Fruit fly (Drosophila melanogaster) whole organism, embryonic: ENCODE results near the gene Arc42.
A peak's percentile ranks its signal among the peaks of the same experiment; 100 is the strongest.

Source experiments
- Abd-B ChIP-seq: fragments of 200-800 bp; sonication (Bioruptor generic); optimal IDR thresholded peaks from 2 replicates; lab custom pipeline; 2018; ENCODE audit warnings: missing biosample characterization, mild to moderate bottlenecking, missing genetic modification characterization, moderate library complexity
- Ada2b ChIP-seq: fragments of 200-800 bp; sonication (Bioruptor generic); IDR thresholded peaks from 2 replicates; pipeline ENCODE4 v1.3.6; 2022; ENCODE audit warnings: missing biosample characterization, missing genetic modification characterization
- Antp ChIP-seq: fragments of 200-800 bp; sonication (Bioruptor generic); optimal IDR thresholded peaks from 3 replicates; lab custom pipeline; 2016; ENCODE audit warnings: missing biosample characterization, missing genetic modification characterization
- Atf3 ChIP-seq: fragments of 200-800 bp; sonication (Bioruptor generic); optimal IDR thresholded peaks from 3 replicates; lab custom pipeline; 2016; ENCODE audit warnings: missing biosample characterization, missing genetic modification characterization
- BEAF-32 ChIP-seq: fragments of 200-800 bp; sonication (Bioruptor generic); optimal IDR thresholded peaks from 3 replicates; lab custom pipeline; 2017; ENCODE audit warnings: missing biosample characterization, missing genetic modification characterization, mild to moderate bottlenecking, moderate library complexity, missing genetic modification reagents
- Bgb ChIP-seq: fragments of 200-800 bp; sonication (Bioruptor generic); IDR thresholded peaks from 2 replicates; pipeline ENCODE4 v1.3.6; 2022; ENCODE audit warnings: missing biosample characterization, missing genetic modification characterization; ENCODE audit not compliant: partially characterized antibody
- CG10321 ChIP-seq: fragments of 200-800 bp; sonication (Bioruptor generic); IDR thresholded peaks from 2 replicates; pipeline ENCODE4 v1.3.6; 2022; ENCODE audit warnings: missing biosample characterization, missing genetic modification characterization
- CG11085 ChIP-seq: fragments of 200-800 bp; sonication (Bioruptor generic); IDR thresholded peaks from 2 replicates; pipeline ENCODE4 v1.3.6; 2022; ENCODE audit warnings: missing biosample characterization, missing genetic modification characterization
- CG14667 ChIP-seq: fragments of 200-800 bp; sonication (Bioruptor generic); IDR thresholded peaks from 2 replicates; pipeline ENCODE4 v1.3.6; 2022; ENCODE audit warnings: missing biosample characterization, missing genetic modification characterization
- CG14965 ChIP-seq: fragments of 200-800 bp; sonication (Bioruptor generic); optimal IDR thresholded peaks from 2 replicates; lab custom pipeline; 2016; ENCODE audit warnings: missing biosample characterization, missing genetic modification characterization, borderline replicate concordance
- CG16813 ChIP-seq: fragments of 200-800 bp; sonication (Bioruptor generic); IDR thresholded peaks from 3 replicates; pipeline ENCODE4 v1.3.6; 2022; ENCODE audit warnings: missing biosample characterization, missing genetic modification characterization; ENCODE audit not compliant: partially characterized antibody
- CG6254 ChIP-seq: fragments of 200-800 bp; sonication (Bioruptor generic); optimal IDR thresholded peaks from 3 replicates; lab custom pipeline; 2017; ENCODE audit warnings: mild to moderate bottlenecking, missing biosample characterization, missing genetic modification reagents, missing genetic modification characterization
- CG6689 ChIP-seq: fragments of 200-800 bp; sonication (Bioruptor generic); IDR thresholded peaks from 2 replicates; pipeline ENCODE4 v1.3.6; 2022; ENCODE audit warnings: missing biosample characterization, missing genetic modification characterization
- CG7271 ChIP-seq: fragments of 200-800 bp; sonication (Bioruptor generic); optimal IDR thresholded peaks from 2 replicates; lab custom pipeline; 2018; ENCODE audit warnings: missing biosample characterization, mild to moderate bottlenecking, missing genetic modification characterization, moderate library complexity
- CG7556 ChIP-seq: fragments of 200-800 bp; sonication (Bioruptor generic); optimal IDR thresholded peaks from 2 replicates; lab custom pipeline; 2017; ENCODE audit warnings: missing biosample characterization, mild to moderate bottlenecking, missing genetic modification characterization
- CG7745 ChIP-seq: fragments of 200-800 bp; sonication (Bioruptor generic); optimal IDR thresholded peaks from 2 replicates; lab custom pipeline; 2018; ENCODE audit warnings: missing biosample characterization, mild to moderate bottlenecking, missing genetic modification characterization, moderate library complexity
- CG8281 ChIP-seq: fragments of 200-800 bp; sonication (Bioruptor generic); optimal IDR thresholded peaks from 2 replicates; lab custom pipeline; 2018; ENCODE audit warnings: missing biosample characterization, mild to moderate bottlenecking, missing genetic modification characterization, moderate library complexity
- Chrac-16 ChIP-seq: fragments of 200-800 bp; sonication (Bioruptor generic); optimal IDR thresholded peaks from 3 replicates; lab custom pipeline; 2016; ENCODE audit warnings: missing biosample characterization, missing genetic modification characterization
- Ets65A ChIP-seq: fragments of 200-800 bp; sonication (Bioruptor generic); peaks from one replicate; lab custom pipeline; 2016; ENCODE audit warnings: missing biosample characterization, missing genetic modification characterization
- Hmr ChIP-seq: fragments of 200-800 bp; sonication (Bioruptor generic); optimal IDR thresholded peaks from 3 replicates; lab custom pipeline; 2017; ENCODE audit warnings: mild to moderate bottlenecking, missing biosample characterization, missing genetic modification reagents, missing genetic modification characterization
- MTF-1 ChIP-seq: fragments of 200-800 bp; sonication (Bioruptor generic); optimal IDR thresholded peaks from 2 replicates; lab custom pipeline; 2018; ENCODE audit warnings: missing biosample characterization, mild to moderate bottlenecking, missing genetic modification characterization, borderline replicate concordance
- Nf-YC ChIP-seq: fragments of 200-800 bp; optimal IDR thresholded peaks from 3 replicates; lab custom pipeline; 2019; ENCODE audit warnings: missing biosample characterization, mild to moderate bottlenecking, missing genetic modification characterization, moderate library complexity
- Oaz ChIP-seq: fragments of 200-800 bp; sonication (Bioruptor generic); IDR thresholded peaks from 2 replicates; pipeline ENCODE4 v1.3.6; 2022; ENCODE audit warnings: missing biosample characterization, missing genetic modification characterization
- Opbp ChIP-seq: fragments of 200-800 bp; sonication (Bioruptor generic); IDR thresholded peaks from 3 replicates; pipeline ENCODE4 v1.3.6; 2022; ENCODE audit warnings: missing biosample characterization, missing genetic modification characterization; ENCODE audit not compliant: partially characterized antibody
- Scr ChIP-seq: fragments of 200-800 bp; sonication (Bioruptor generic); IDR thresholded peaks from 2 replicates; pipeline ENCODE4 v1.3.6; 2022; ENCODE audit warnings: missing biosample characterization, missing genetic modification characterization; ENCODE audit not compliant: partially characterized antibody
- Sin3A ChIP-seq: fragments of >200 bp; optimal IDR thresholded peaks from 2 replicates; lab custom pipeline; 2018
- Trl ChIP-seq, 3 experiments: fragments of >200 bp in 2 of 3; fragments of 200-800 bp in 1 of 3; sonication (Bioruptor generic) in 1 of 3; optimal IDR thresholded peaks; 2 replicates in 1 of 3; 3 replicates in 2 of 3; lab custom pipeline; 2016 to 2017; ENCODE audit warnings: missing biosample characterization in 1 of 3, missing genetic modification characterization in 1 of 3
- cato ChIP-seq: fragments of 200-800 bp; sonication (Bioruptor generic); optimal IDR thresholded peaks from 2 replicates; lab custom pipeline; 2016; ENCODE audit warnings: missing biosample characterization, missing genetic modification characterization, borderline replicate concordance
- da ChIP-seq: fragments of 200-800 bp; sonication (Bioruptor generic); optimal IDR thresholded peaks from 2 replicates; lab custom pipeline; 2016; ENCODE audit warnings: missing biosample characterization, missing genetic modification characterization
- disco-r ChIP-seq: fragments of 200-800 bp; sonication (Bioruptor generic); optimal IDR thresholded peaks from 2 replicates; lab custom pipeline; 2016; ENCODE audit warnings: missing biosample characterization, missing genetic modification characterization
- fd3F ChIP-seq: fragments of 200-800 bp; sonication (Bioruptor generic); optimal IDR thresholded peaks from 2 replicates; lab custom pipeline; 2018; ENCODE audit warnings: missing biosample characterization, mild to moderate bottlenecking, missing genetic modification characterization, moderate library complexity
- ftz-f1 ChIP-seq: fragments of 200-800 bp; sonication (Bioruptor generic); optimal IDR thresholded peaks from 2 replicates; lab custom pipeline; 2016; ENCODE audit warnings: missing biosample characterization, missing genetic modification characterization
- gfzf ChIP-seq: fragments of 200-800 bp; sonication (Bioruptor generic); optimal IDR thresholded peaks from 2 replicates; lab custom pipeline; 2016; ENCODE audit warnings: missing biosample characterization, mild to moderate bottlenecking, missing genetic modification characterization, moderate library complexity
- h ChIP-seq: fragments of >200 bp; optimal IDR thresholded peaks from 2 replicates; lab custom pipeline; 2017
- hth ChIP-seq: fragments of >200 bp; optimal IDR thresholded peaks from 2 replicates; lab custom pipeline; 2017; ENCODE audit warnings: inconsistent platforms
- klu ChIP-seq: fragments of 200-800 bp; sonication (Bioruptor generic); IDR thresholded peaks from 2 replicates; pipeline ENCODE4 v1.3.6; 2022; ENCODE audit warnings: missing biosample characterization, missing genetic modification characterization
- lola ChIP-seq, 3 experiments: fragments of >200 bp in 2 of 3; fragments of 200-800 bp in 1 of 3; sonication (Bioruptor generic) in 1 of 3; optimal IDR thresholded peaks; 2 replicates each; lab custom pipeline; 2017 to 2019; ENCODE audit warnings: missing biosample characterization in 3 of 3, missing genetic modification characterization in 3 of 3, mild to moderate bottlenecking in 1 of 3, moderate library complexity in 1 of 3
- onecut ChIP-seq: fragments of 200-800 bp; sonication (Bioruptor generic); IDR thresholded peaks from 2 replicates; pipeline ENCODE4 v1.3.6; 2022; ENCODE audit warnings: missing biosample characterization, missing genetic modification characterization
- peb ChIP-seq: fragments of 200-800 bp; sonication (Bioruptor generic); IDR thresholded peaks from 2 replicates; pipeline ENCODE4 v1.3.6; 2022; ENCODE audit warnings: missing biosample characterization, missing genetic modification characterization
- phol ChIP-seq: fragments of 200-800 bp; sonication (Bioruptor generic); optimal IDR thresholded peaks from 3 replicates; lab custom pipeline; 2018; ENCODE audit warnings: missing biosample characterization, mild to moderate bottlenecking, missing genetic modification characterization, moderate library complexity
- ranshi ChIP-seq: fragments of 200-800 bp; sonication (Bioruptor generic); IDR thresholded peaks from 2 replicates; pipeline ENCODE4 v1.3.6; 2022; ENCODE audit warnings: missing biosample characterization, missing genetic modification characterization
- repo ChIP-seq: fragments of 200-800 bp; sonication (Bioruptor generic); optimal IDR thresholded peaks from 2 replicates; lab custom pipeline; 2016; ENCODE audit warnings: missing biosample characterization, missing genetic modification characterization
- sens ChIP-seq: fragments of 200-800 bp; sonication (Bioruptor generic); peaks from one replicate; lab custom pipeline; 2016; ENCODE audit warnings: missing biosample characterization, missing genetic modification characterization
- slp2 ChIP-seq: fragments of 200-800 bp; sonication (Bioruptor generic); optimal IDR thresholded peaks from 2 replicates; lab custom pipeline; 2016; ENCODE audit warnings: missing biosample characterization, missing genetic modification characterization
- sna ChIP-seq: fragments of 200-800 bp; sonication (Bioruptor generic); IDR thresholded peaks from 2 replicates; pipeline ENCODE4 v1.3.6; 2022; ENCODE audit warnings: missing biosample characterization, missing genetic modification characterization; ENCODE audit not compliant: partially characterized antibody
- tgo ChIP-seq: fragments of 200-800 bp; sonication (Bioruptor generic); IDR thresholded peaks from 3 replicates; pipeline ENCODE4 v1.3.6; 2022; ENCODE audit warnings: missing biosample characterization, missing genetic modification characterization
- tin ChIP-seq: fragments of 200-800 bp; sonication (Bioruptor generic); optimal IDR thresholded peaks from 3 replicates; lab custom pipeline; 2016; ENCODE audit warnings: missing biosample characterization, missing genetic modification characterization
- tll ChIP-seq, 2 experiments: fragments of 200-800 bp in 1 of 2; fragments of >200 bp in 1 of 2; sonication (Bioruptor generic) in 1 of 2; optimal IDR thresholded peaks; 2 replicates each; lab custom pipeline; 2017 to 2019; ENCODE audit warnings: missing biosample characterization in 2 of 2, missing genetic modification characterization in 2 of 2, mild to moderate bottlenecking in 1 of 2, moderate library complexity in 1 of 2
- vnd ChIP-seq: fragments of 200-800 bp; sonication (Bioruptor generic); IDR thresholded peaks from 3 replicates; pipeline ENCODE4 v1.3.6; 2022; ENCODE audit warnings: missing biosample characterization, missing genetic modification characterization; ENCODE audit not compliant: partially characterized antibody
- zfh1 ChIP-seq: fragments of 200-800 bp; sonication (Bioruptor generic); IDR thresholded peaks from 3 replicates; pipeline ENCODE4 v1.3.6; 2022; ENCODE audit warnings: missing biosample characterization, missing genetic modification characterization

Gene Arc42

DNA sequence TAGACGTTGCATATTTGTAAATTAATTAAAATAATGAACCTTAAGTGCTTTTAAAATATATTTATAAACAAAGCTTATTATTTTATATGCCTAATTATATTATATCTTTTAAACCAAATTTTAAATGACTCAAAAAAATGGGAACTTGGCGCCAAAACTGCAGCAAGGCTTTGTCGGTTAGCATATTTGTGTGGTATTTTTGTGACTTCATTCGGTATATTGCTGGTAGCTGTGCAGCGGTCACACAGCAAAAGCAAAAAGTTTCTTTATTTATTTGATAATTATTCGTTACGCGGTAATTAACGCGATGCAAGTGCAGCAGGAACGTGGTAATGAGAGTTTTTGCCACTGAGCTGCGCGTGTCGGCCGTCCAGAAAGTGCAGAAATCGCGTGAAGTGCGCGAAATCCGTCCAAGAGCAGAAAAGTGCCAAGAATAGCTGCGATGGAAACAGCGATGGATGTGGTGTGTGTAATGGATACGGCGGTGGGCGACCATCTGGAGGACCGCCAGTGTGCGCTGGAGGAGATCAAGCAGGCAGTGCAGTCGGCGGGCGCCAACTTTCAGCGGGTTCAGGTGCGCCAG lies 2.0 kb downstream of the Arc42 start, which contains the start of gene Ask1 (continued):
- TF ChIP-seq zfh1 (GFP tag; lab: Robert Waterston, UW), result no peak
- TF ChIP-seq sna (GFP tag; lab: Robert Waterston, UW), result no peak
- no peak for TF ChIP-seq onecut
- no peak for TF ChIP-seq repo (GFP tag; lab: Kevin White, UChicago)
- TF ChIP-seq da, result no peak
- TF ChIP-seq CG7271 (tag; lab: Kevin White, UChicago), result no peak
- TF ChIP-seq peb (GFP tag; lab: Robert Waterston, UW), result no peak
- no peak for TF ChIP-seq Scr (GFP tag; lab: Robert Waterston, UW)
- TF ChIP-seq disco-r (GFP tag; lab: Kevin White, UChicago), result no peak
- no peak for TF ChIP-seq Opbp (GFP tag; lab: Robert Waterston, UW)
- no peak for TF ChIP-seq tgo (GFP tag; lab: Robert Waterston, UW)
- TF ChIP-seq Bgb (GFP tag; lab: Robert Waterston, UW), result no peak
- no peak for TF ChIP-seq Chrac-16 (GFP tag; lab: Kevin White, UChicago)
- no peak for TF ChIP-seq Trl (optimal IDR thresholded peaks at IDR 0.05; lab: Kevin White, UChicago)
- TF ChIP-seq Trl (GFP tag; optimal IDR thresholded peaks at IDR 0.05; lab: Kevin White, UChicago), result no peak
- TF ChIP-seq MTF-1, result no peak
- no peak for TF ChIP-seq klu (GFP tag; lab: Robert Waterston, UW)
- TF ChIP-seq CG7556, result no peak
- no peak for TF ChIP-seq hth (lab: Kevin White, UChicago)
- TF ChIP-seq CG7745 (tag; lab: Kevin White, UChicago), result peak; percentile 3
- TF ChIP-seq h (lab: Kevin White, UChicago), result no peak
- TF ChIP-seq Ets65A (GFP tag; lab: Kevin White, UChicago), result no peak
- TF ChIP-seq CG8281, result no peak
- TF ChIP-seq cato (GFP tag; lab: Kevin White, UChicago), result no peak
- no peak for TF ChIP-seq Ada2b (GFP tag; lab: Robert Waterston, UW)
- TF ChIP-seq Antp (GFP tag; lab: Kevin White, UChicago), result no peak
- no peak for TF ChIP-seq Atf3 (GFP tag; lab: Kevin White, UChicago)
- TF ChIP-seq phol (tag; lab: Kevin White, UChicago), result peak; percentile 31
- TF ChIP-seq ranshi (GFP tag; lab: Robert Waterston, UW), result no peak
- TF ChIP-seq vnd (GFP tag; lab: Robert Waterston, UW), result no peak
- no peak for TF ChIP-seq CG6689 (GFP tag; lab: Robert Waterston, UW)
- no peak for TF ChIP-seq Nf-YC (tag; lab: Kevin White, UChicago)
- no peak for TF ChIP-seq ftz-f1 (GFP tag; lab: Kevin White, UChicago)
- no peak for TF ChIP-seq tin
- peak; percentile 82 for TF ChIP-seq gfzf (GFP tag; lab: Kevin White, UChicago)
- TF ChIP-seq Hmr (GFP tag; lab: Kevin White, UChicago), result no peak
- peak; percentile 22; the same call in 1 of the 3 replicates for TF ChIP-seq CG16813 (GFP tag; lab: Robert Waterston, UW)
- peak; percentile 98 for TF ChIP-seq CG6254
- peak; percentile 4 for TF ChIP-seq sens (GFP tag; lab: Kevin White, UChicago)
- TF ChIP-seq tll (GFP tag; optimal IDR thresholded peaks at IDR 0.05; lab: Kevin White, UChicago), result no peak
- no peak for TF ChIP-seq fd3F (GFP tag; lab: Kevin White, UChicago)
- TF ChIP-seq lola (GFP tag; optimal IDR thresholded peaks at IDR 0.05; lab: Kevin White, UChicago), result no peak
- TF ChIP-seq CG14667 (GFP tag; lab: Robert Waterston, UW), result no peak
- no peak for TF ChIP-seq Sin3A (lab: Kevin White, UChicago)
- no peak for TF ChIP-seq CG11085 (GFP tag; lab: Robert Waterston, UW)
- no peak for TF ChIP-seq Oaz
- no peak for TF ChIP-seq BEAF-32
- TF ChIP-seq CG10321 (GFP tag; lab: Robert Waterston, UW), result no peak
- TF ChIP-seq Abd-B (GFP tag; lab: Kevin White, UChicago), result no peak
- TF ChIP-seq slp2, result no peak
- no peak for TF ChIP-seq CG14965 (GFP tag; lab: Kevin White, UChicago)
